Fruit fly (Drosophila melanogaster) whole organism, adult: Measurements from ENCODE around the gene CG31678.

Source experiments
- CG11617 ChIP-seq: fragments of 200-800 bp; sonication (Bioruptor generic); optimal IDR thresholded peaks from 2 replicates; lab custom pipeline; 2017; ENCODE audit warnings: mild to moderate bottlenecking, missing biosample characterization, missing genetic modification reagents, missing genetic modification characterization
- CG12768 ChIP-seq: fragments of 200-800 bp; sonication (Bioruptor generic); optimal IDR thresholded peaks from 2 replicates; lab custom pipeline; 2017; ENCODE audit warnings: missing biosample characterization, missing genetic modification characterization, mild to moderate bottlenecking, moderate library complexity, missing genetic modification reagents
- CG14711 ChIP-seq: fragments of 200-800 bp; sonication (Bioruptor generic); optimal IDR thresholded peaks from 2 replicates; lab custom pipeline; 2018; ENCODE audit warnings: missing biosample characterization, mild to moderate bottlenecking, missing genetic modification characterization, moderate library complexity
- CG1620 ChIP-seq: fragments of 200-800 bp; sonication (Bioruptor generic); optimal IDR thresholded peaks from 2 replicates; lab custom pipeline; 2016; ENCODE audit warnings: missing biosample characterization, missing genetic modification characterization
- CG33017 ChIP-seq: fragments of 200-800 bp; sonication (Bioruptor generic); optimal IDR thresholded peaks from 2 replicates; lab custom pipeline; 2018; ENCODE audit warnings: missing biosample characterization, mild to moderate bottlenecking, missing genetic modification characterization, moderate library complexity
- CG5204 ChIP-seq: fragments of 200-800 bp; sonication (Bioruptor generic); optimal IDR thresholded peaks from 2 replicates; lab custom pipeline; 2016; ENCODE audit warnings: missing biosample characterization, missing genetic modification characterization
- CG7045 ChIP-seq: fragments of 200-800 bp; sonication (Bioruptor generic); optimal IDR thresholded peaks from 2 replicates; lab custom pipeline; 2017; ENCODE audit warnings: missing biosample characterization, mild to moderate bottlenecking, missing genetic modification characterization
- CG7101 ChIP-seq: fragments of 200-800 bp; sonication (Bioruptor generic); optimal IDR thresholded peaks from 2 replicates; lab custom pipeline; 2018; ENCODE audit warnings: missing biosample characterization, mild to moderate bottlenecking, missing genetic modification characterization, moderate library complexity
- Clk ChIP-seq: fragments of 200-800 bp; sonication (Bioruptor generic); optimal IDR thresholded peaks from 2 replicates; lab custom pipeline; 2017; ENCODE audit warnings: missing biosample characterization, missing genetic modification characterization
- Crg-1 ChIP-seq: fragments of 200-800 bp; sonication (Bioruptor generic); optimal IDR thresholded peaks from 2 replicates; lab custom pipeline; 2016; ENCODE audit warnings: missing biosample characterization, missing genetic modification characterization
- Hr96 ChIP-seq: fragments of 200-800 bp; sonication (Bioruptor generic); optimal IDR thresholded peaks from 2 replicates; lab custom pipeline; 2016; ENCODE audit warnings: missing biosample characterization, missing genetic modification characterization
- Mnt ChIP-seq: fragments of 200-800 bp; sonication (Bioruptor generic); optimal IDR thresholded peaks from 2 replicates; lab custom pipeline; 2016; ENCODE audit warnings: missing biosample characterization, mild to moderate bottlenecking, missing genetic modification characterization
- bab1 ChIP-seq: fragments of 200-800 bp; sonication (Bioruptor generic); optimal IDR thresholded peaks from 3 replicates; lab custom pipeline; 2019; ENCODE audit warnings: missing biosample characterization, mild to moderate bottlenecking, missing genetic modification characterization, moderate library complexity
- cic ChIP-seq: fragments of 200-800 bp; sonication (Bioruptor generic); optimal IDR thresholded peaks from 2 replicates; lab custom pipeline; 2017; ENCODE audit warnings: missing biosample characterization, mild to moderate bottlenecking, missing genetic modification characterization, moderate library complexity
- cnc ChIP-seq, 2 experiments: fragments of >200 bp; optimal IDR thresholded peaks; 2 replicates each; lab custom pipeline; 2017
- kay ChIP-seq: fragments of 200-800 bp; sonication (Bioruptor generic); peaks from one replicate; lab custom pipeline; 2016; ENCODE audit warnings: missing biosample characterization, missing genetic modification characterization, borderline replicate concordance
- ovo ChIP-seq: fragments of 200-800 bp; sonication (Bioruptor generic); optimal IDR thresholded peaks from 2 replicates; lab custom pipeline; 2016; ENCODE audit warnings: missing biosample characterization, missing genetic modification characterization
- pad ChIP-seq: fragments of 200-800 bp; sonication (Bioruptor generic); optimal IDR thresholded peaks from 3 replicates; lab custom pipeline; 2017; ENCODE audit warnings: missing biosample characterization, missing genetic modification characterization, mild to moderate bottlenecking, moderate library complexity, missing genetic modification reagents
- tj ChIP-seq: fragments of 200-800 bp; sonication (Bioruptor generic); optimal IDR thresholded peaks from 3 replicates; lab custom pipeline; 2017; ENCODE audit warnings: missing biosample characterization, mild to moderate bottlenecking, missing genetic modification characterization, moderate library complexity
- toe ChIP-seq: fragments of 200-800 bp; sonication (Bioruptor generic); optimal IDR thresholded peaks from 2 replicates; lab custom pipeline; 2016; ENCODE audit warnings: missing biosample characterization, missing genetic modification characterization

CG31678 gene

DNA sequence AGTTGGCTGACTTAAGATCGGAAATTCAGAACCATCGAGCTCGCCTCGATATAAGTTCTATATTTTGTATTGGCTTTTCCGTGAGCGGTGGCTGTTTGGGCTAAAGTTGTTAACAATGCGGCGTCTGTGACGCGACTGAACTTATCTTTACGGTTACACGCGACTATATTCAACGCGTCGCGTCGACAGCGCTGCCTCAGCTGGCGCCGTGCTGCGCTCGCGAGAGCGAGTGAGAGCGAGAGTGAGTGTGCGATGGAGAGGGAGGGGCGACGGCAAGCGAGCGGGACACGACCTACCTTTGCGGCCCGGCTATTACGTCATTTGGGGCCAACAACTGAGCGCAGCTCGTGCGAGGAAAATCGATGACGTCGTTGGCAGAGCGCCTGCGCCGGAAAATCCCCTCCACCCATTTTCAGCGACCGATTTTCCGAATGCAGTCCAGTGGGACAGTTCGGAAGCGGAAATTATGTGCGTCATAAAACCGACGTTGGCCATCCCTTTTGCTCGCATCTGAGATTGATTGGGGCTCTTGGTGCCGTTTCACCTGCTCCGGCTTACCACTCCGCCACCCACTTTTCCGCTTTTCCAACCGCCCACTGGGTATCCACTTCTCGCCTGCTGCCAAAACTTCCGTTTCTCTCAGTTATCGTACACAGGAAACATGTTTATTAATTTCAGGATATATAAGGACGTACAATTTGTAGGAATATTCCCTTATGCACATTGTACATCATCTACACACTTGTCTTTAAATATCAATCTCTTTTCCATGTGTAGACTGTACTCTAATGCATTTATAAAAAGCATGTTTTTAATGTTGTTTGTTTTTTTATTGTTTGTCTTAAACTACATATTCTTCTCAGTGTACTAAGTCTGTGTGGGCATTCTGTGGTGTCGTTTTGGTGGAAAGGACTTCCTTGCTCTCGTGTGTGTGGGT is 39.0 kb upstream of the CG31678 start, which contains the start of gene Hr38:
Hr38 (minus strand) TSS at position 121 of the 937 bp plus-strand sequence.
- TF ChIP-seq tj (GFP tag; lab: Kevin White, UChicago) = no peak
- peak; percentile 10 for TF ChIP-seq toe (GFP tag; lab: Kevin White, UChicago)
- TF ChIP-seq kay (GFP tag; lab: Kevin White, UChicago) = peak; percentile 73
- TF ChIP-seq Mnt (GFP tag; lab: Kevin White, UChicago) = peak; percentile 49
- TF ChIP-seq ovo = no peak
- TF ChIP-seq CG1620 = no peak
- peak; percentile 49 for TF ChIP-seq CG7045 (GFP tag; lab: Kevin White, UChicago)
- no peak for TF ChIP-seq Clk
- TF ChIP-seq Crg-1 (GFP tag; lab: Kevin White, UChicago) = no peak
- peak; percentile 40 for TF ChIP-seq CG33017 (tag; lab: Kevin White, UChicago)
- no peak for TF ChIP-seq CG5204
- TF ChIP-seq Hr96 (GFP tag; lab: Kevin White, UChicago) = peak; percentile 31
- peak; percentile 22 for TF ChIP-seq CG14711
- peak; percentile 56 for TF ChIP-seq cic (GFP tag; lab: Kevin White, UChicago)
- TF ChIP-seq bab1 (GFP tag; lab: Kevin White, UChicago) = peak; percentile 1
- no peak for TF ChIP-seq cnc (optimal IDR thresholded peaks at IDR 0.05; lab: Kevin White, UChicago)
- no peak for TF ChIP-seq CG7101 (tag; lab: Kevin White, UChicago)
- TF ChIP-seq pad (GFP tag; lab: Kevin White, UChicago) = no peak
- no peak for TF ChIP-seq CG11617 (GFP tag; lab: Kevin White, UChicago)
- peak; percentile 35 for TF ChIP-seq CG12768 (GFP tag; lab: Kevin White, UChicago)

DNA sequence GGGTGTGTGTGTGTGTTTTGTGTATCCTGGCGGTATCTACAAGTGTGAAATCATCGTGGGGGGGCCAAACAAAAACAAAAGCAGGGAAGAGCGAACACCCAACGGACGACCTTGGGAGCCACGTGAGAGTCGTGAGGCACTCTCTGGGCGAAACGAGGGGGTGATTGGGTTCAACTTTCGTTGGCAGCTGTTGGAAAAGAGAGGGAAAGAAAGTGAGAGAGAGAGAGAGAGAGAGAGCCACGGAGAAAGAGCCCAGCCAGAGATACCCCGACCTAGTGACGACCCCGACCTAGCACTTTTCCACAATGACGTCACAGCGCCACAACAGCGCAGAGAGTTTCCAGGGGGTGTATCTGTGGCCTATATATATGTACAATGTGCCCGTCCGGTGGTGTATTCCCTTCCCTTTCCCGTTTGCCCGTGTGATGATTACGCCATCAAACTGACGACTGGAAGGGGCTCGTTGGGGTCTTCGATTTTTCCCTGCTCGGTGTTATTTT is 30.2 kb upstream of the CG31678 start:
- TF ChIP-seq CG14711 (no peak), cic (GFP tag; lab: Kevin White, UChicago) (no peak), Hr96 (GFP tag; lab: Kevin White, UChicago) (no peak), CG7101 (tag; lab: Kevin White, UChicago) (no peak), tj (GFP tag; lab: Kevin White, UChicago) (no peak), CG33017 (tag; lab: Kevin White, UChicago) (no peak), Clk (no peak), kay (GFP tag; lab: Kevin White, UChicago) (no peak), CG7045 (GFP tag; lab: Kevin White, UChicago) (no peak), CG5204 (no peak), CG12768 (GFP tag; lab: Kevin White, UChicago) (no peak), cnc (optimal IDR thresholded peaks at IDR 0.05; lab: Kevin White, UChicago) (no peak), CG11617 (GFP tag; lab: Kevin White, UChicago) (no peak), bab1 (GFP tag; lab: Kevin White, UChicago) (no peak), ovo (no peak), CG1620 (no peak), Mnt (GFP tag; lab: Kevin White, UChicago) (no peak), toe (GFP tag; lab: Kevin White, UChicago) (no peak)

- TF ChIP-seq kay (GFP tag; lab: Kevin White, UChicago) (no peak), pad (GFP tag; lab: Kevin White, UChicago) (no peak), Crg-1 (GFP tag; lab: Kevin White, UChicago) (no peak), CG7101 (tag; lab: Kevin White, UChicago) (no peak), CG7045 (GFP tag; lab: Kevin White, UChicago) (no peak), tj (GFP tag; lab: Kevin White, UChicago) (no peak), CG12768 (GFP tag; lab: Kevin White, UChicago) (no peak), CG5204 (no peak), Hr96 (GFP tag; lab: Kevin White, UChicago) (no peak), cic (GFP tag; lab: Kevin White, UChicago) (no peak), CG33017 (tag; lab: Kevin White, UChicago) (no peak), CG11617 (GFP tag; lab: Kevin White, UChicago) (no peak), cnc (optimal IDR thresholded peaks at IDR 0.05; lab: Kevin White, UChicago) (no peak), ovo (no peak), bab1 (GFP tag; lab: Kevin White, UChicago) (no peak), CG14711 (no peak), CG1620 (no peak)
Observed at dm6 chr2L:20704511-20705266, 28.9 kb upstream of the CG31678 start.

dm6 chr2L:20700534-20701239 is 24.9 kb upstream of the CG31678 start:
- TF ChIP-seq Clk = no peak
- TF ChIP-seq CG12768 (GFP tag; lab: Kevin White, UChicago) = no peak
- no peak for TF ChIP-seq CG33017 (tag; lab: Kevin White, UChicago)
- no peak for TF ChIP-seq CG7101 (tag; lab: Kevin White, UChicago)
- no peak for TF ChIP-seq tj (GFP tag; lab: Kevin White, UChicago)
